Fruit fly (Drosophila melanogaster) whole organism, embryonic: ENCODE data around the gene H2.0.
A peak's percentile ranks its signal among the peaks of the same experiment; 100 is the strongest.

Experiments
- Ada2b ChIP-seq: fragments of 200-800 bp; sonication (Bioruptor generic); IDR thresholded peaks from 2 replicates; pipeline ENCODE4 v1.3.6; 2022; ENCODE audit warnings: missing biosample characterization, missing genetic modification characterization
- CG1233 ChIP-seq: fragments of 200-800 bp; sonication (Bioruptor generic); optimal IDR thresholded peaks from 4 replicates; lab custom pipeline; 2018; ENCODE audit warnings: missing biosample characterization, mild to moderate bottlenecking, missing genetic modification characterization
- CG14965 ChIP-seq: fragments of 200-800 bp; sonication (Bioruptor generic); optimal IDR thresholded peaks from 2 replicates; lab custom pipeline; 2016; ENCODE audit warnings: missing biosample characterization, missing genetic modification characterization, borderline replicate concordance
- CG16813 ChIP-seq: fragments of 200-800 bp; sonication (Bioruptor generic); IDR thresholded peaks from 3 replicates; pipeline ENCODE4 v1.3.6; 2022; ENCODE audit warnings: missing biosample characterization, missing genetic modification characterization; ENCODE audit not compliant: partially characterized antibody
- CG17359 ChIP-seq: fragments of 200-800 bp; sonication (Bioruptor generic); optimal IDR thresholded peaks from 3 replicates; lab custom pipeline; 2018; ENCODE audit warnings: missing biosample characterization, mild to moderate bottlenecking, missing genetic modification characterization, moderate library complexity
- CG17612 ChIP-seq: fragments of 200-800 bp; sonication (Bioruptor generic); IDR thresholded peaks from 2 replicates; pipeline ENCODE4 v1.3.6; 2022; ENCODE audit warnings: missing biosample characterization, missing genetic modification characterization
- CG18262 ChIP-seq: fragments of 200-800 bp; optimal IDR thresholded peaks from 3 replicates; lab custom pipeline; 2019; ENCODE audit warnings: missing biosample characterization, mild to moderate bottlenecking, missing genetic modification characterization, moderate library complexity
- CG30403 ChIP-seq: fragments of 200-800 bp; sonication (Bioruptor generic); optimal IDR thresholded peaks from 3 replicates; lab custom pipeline; 2016; ENCODE audit warnings: missing biosample characterization, missing genetic modification characterization
- CG3065 ChIP-seq: fragments of 200-800 bp; sonication (Bioruptor generic); optimal IDR thresholded peaks from 2 replicates; lab custom pipeline; 2016; ENCODE audit warnings: missing biosample characterization, missing genetic modification characterization
- CG3281 ChIP-seq: fragments of 200-800 bp; sonication (Bioruptor generic); optimal IDR thresholded peaks from 3 replicates; lab custom pipeline; 2017; ENCODE audit warnings: missing biosample characterization, mild to moderate bottlenecking, missing genetic modification characterization
- CG33213 ChIP-seq: fragments of 200-800 bp; sonication (Bioruptor generic); optimal IDR thresholded peaks from 3 replicates; lab custom pipeline; 2016; ENCODE audit warnings: missing biosample characterization, missing genetic modification characterization
- CG33557 ChIP-seq: fragments of 200-800 bp; sonication (Bioruptor generic); optimal IDR thresholded peaks from 2 replicates; lab custom pipeline; 2019; ENCODE audit warnings: missing biosample characterization, mild to moderate bottlenecking, missing genetic modification characterization, moderate library complexity
- CG4854 ChIP-seq: fragments of 200-800 bp; sonication (Bioruptor generic); optimal IDR thresholded peaks from 2 replicates; lab custom pipeline; 2016; ENCODE audit warnings: missing biosample characterization, missing genetic modification characterization, inconsistent platforms
- CG7928 ChIP-seq: fragments of 200-800 bp; sonication (Bioruptor generic); optimal IDR thresholded peaks from 2 replicates; lab custom pipeline; 2017; ENCODE audit warnings: missing biosample characterization, mild to moderate bottlenecking, missing genetic modification characterization
- CG8290 ChIP-seq, 3 experiments: fragments of 200-800 bp; sonication (Bioruptor generic); optimal IDR thresholded peaks; 2 replicates each; lab custom pipeline; 2016 to 2019; ENCODE audit warnings: missing biosample characterization in 3 of 3, missing genetic modification characterization in 3 of 3, mild to moderate bottlenecking in 2 of 3, moderate library complexity in 1 of 3
- CG9727 ChIP-seq: fragments of 200-800 bp; sonication (Bioruptor generic); optimal IDR thresholded peaks from 3 replicates; lab custom pipeline; 2017; ENCODE audit warnings: missing biosample characterization, mild to moderate bottlenecking, missing genetic modification characterization
- CG9817 ChIP-seq: fragments of 200-800 bp; sonication (Bioruptor generic); optimal IDR thresholded peaks from 2 replicates; lab custom pipeline; 2018; ENCODE audit warnings: missing biosample characterization, mild to moderate bottlenecking, missing genetic modification characterization, moderate library complexity
- CG9932 ChIP-seq: fragments of 200-800 bp; sonication (Bioruptor generic); IDR thresholded peaks from 2 replicates; pipeline ENCODE4 v1.3.6; 2022; ENCODE audit warnings: missing biosample characterization, missing genetic modification characterization
- CHES-1-like ChIP-seq: fragments of 200-800 bp; sonication (Bioruptor generic); optimal IDR thresholded peaks from 2 replicates; lab custom pipeline; 2016; ENCODE audit warnings: missing biosample characterization, missing genetic modification characterization
- Dek ChIP-seq: fragments of 200-800 bp; sonication (Bioruptor generic); optimal IDR thresholded peaks from 3 replicates; lab custom pipeline; 2019; ENCODE audit warnings: missing biosample characterization, mild to moderate bottlenecking, missing genetic modification characterization, moderate library complexity
- Dp ChIP-seq: fragments of 200-800 bp; sonication (Bioruptor generic); optimal IDR thresholded peaks from 2 replicates; lab custom pipeline; 2018; ENCODE audit warnings: missing biosample characterization, mild to moderate bottlenecking, missing genetic modification characterization, moderate library complexity
- Dref ChIP-seq: fragments of 200-800 bp; sonication (Bioruptor generic); IDR thresholded peaks from 2 replicates; pipeline ENCODE4 v1.3.6; 2022; ENCODE audit warnings: missing biosample characterization, missing genetic modification characterization
- E2f1 ChIP-seq: fragments of 200-800 bp; sonication (Bioruptor generic); IDR thresholded peaks from 2 replicates; pipeline ENCODE4 v1.3.6; 2022; ENCODE audit warnings: missing biosample characterization, missing genetic modification characterization
- E2f2 ChIP-seq: fragments of 200-800 bp; sonication (Bioruptor generic); IDR thresholded peaks from 2 replicates; pipeline ENCODE4 v1.3.6; 2022; ENCODE audit warnings: missing biosample characterization, missing genetic modification characterization
- HHEX ChIP-seq: fragments of 200-800 bp; sonication (Bioruptor generic); optimal IDR thresholded peaks from 3 replicates; lab custom pipeline; 2017; ENCODE audit warnings: missing biosample characterization, mild to moderate bottlenecking, missing genetic modification characterization, missing genetic modification reagents
- HLH54F ChIP-seq: fragments of 200-800 bp; sonication (Bioruptor generic); optimal IDR thresholded peaks from 3 replicates; lab custom pipeline; 2016; ENCODE audit warnings: missing biosample characterization, missing genetic modification characterization
- Hsf ChIP-seq: fragments of 200-800 bp; sonication (Bioruptor generic); optimal IDR thresholded peaks from 3 replicates; lab custom pipeline; 2016; ENCODE audit warnings: missing biosample characterization, missing genetic modification characterization
- MBD-R2 ChIP-seq: fragments of 200-800 bp; sonication (Bioruptor generic); IDR thresholded peaks from 2 replicates; pipeline ENCODE4 v1.3.6; 2022; ENCODE audit warnings: missing biosample characterization, missing genetic modification characterization
- MESR4 ChIP-seq: fragments of 200-800 bp; sonication (Bioruptor generic); optimal IDR thresholded peaks from 2 replicates; lab custom pipeline; 2018; ENCODE audit warnings: missing biosample characterization, mild to moderate bottlenecking, missing genetic modification characterization, moderate library complexity
- MTF-1 ChIP-seq: fragments of 200-800 bp; sonication (Bioruptor generic); optimal IDR thresholded peaks from 2 replicates; lab custom pipeline; 2018; ENCODE audit warnings: missing biosample characterization, mild to moderate bottlenecking, missing genetic modification characterization, borderline replicate concordance
- NfI ChIP-seq: fragments of 200-800 bp; sonication (Bioruptor generic); optimal IDR thresholded peaks from 3 replicates; lab custom pipeline; 2018; ENCODE audit warnings: missing biosample characterization, mild to moderate bottlenecking, missing genetic modification characterization, moderate library complexity
- Side ChIP-seq: fragments of 200-800 bp; sonication (Bioruptor generic); optimal IDR thresholded peaks from 2 replicates; lab custom pipeline; 2016; ENCODE audit warnings: missing biosample characterization, missing genetic modification characterization
- Ssrp ChIP-seq: fragments of 200-800 bp; sonication (Bioruptor generic); optimal IDR thresholded peaks from 2 replicates; lab custom pipeline; 2018; ENCODE audit warnings: missing biosample characterization, mild to moderate bottlenecking, missing genetic modification characterization, moderate library complexity
- Trl ChIP-seq, 3 experiments: fragments of >200 bp in 2 of 3; fragments of 200-800 bp in 1 of 3; sonication (Bioruptor generic) in 1 of 3; optimal IDR thresholded peaks; 2 replicates in 1 of 3; 3 replicates in 2 of 3; lab custom pipeline; 2016 to 2017; ENCODE audit warnings: missing biosample characterization in 1 of 3, missing genetic modification characterization in 1 of 3
- ab ChIP-seq: fragments of 200-800 bp; sonication (Bioruptor generic); optimal IDR thresholded peaks from 2 replicates; lab custom pipeline; 2016; ENCODE audit warnings: missing biosample characterization, missing genetic modification characterization
- bcd ChIP-seq: fragments of 200-800 bp; sonication (Bioruptor generic); optimal IDR thresholded peaks from 2 replicates; lab custom pipeline; 2017; ENCODE audit warnings: missing biosample characterization, mild to moderate bottlenecking, missing genetic modification characterization
- bowl ChIP-seq: fragments of 200-800 bp; sonication (Bioruptor generic); IDR thresholded peaks from 2 replicates; pipeline ENCODE4 v1.3.6; 2022; ENCODE audit warnings: missing biosample characterization, missing genetic modification characterization
- bsh ChIP-seq, 2 experiments: fragments of 200-800 bp; sonication (Bioruptor generic); optimal IDR thresholded peaks; 2 replicates each; lab custom pipeline; 2017 to 2018; ENCODE audit warnings: mild to moderate bottlenecking in 2 of 2, missing biosample characterization in 2 of 2, missing genetic modification characterization in 2 of 2, moderate library complexity in 1 of 2
- ftz-f1 ChIP-seq: fragments of 200-800 bp; sonication (Bioruptor generic); optimal IDR thresholded peaks from 2 replicates; lab custom pipeline; 2016; ENCODE audit warnings: missing biosample characterization, missing genetic modification characterization
- gce ChIP-seq: fragments of 200-800 bp; sonication (Bioruptor generic); IDR thresholded peaks from 3 replicates; pipeline ENCODE4 v1.3.6; 2022; ENCODE audit warnings: missing biosample characterization, missing genetic modification characterization
- her ChIP-seq: fragments of 200-800 bp; sonication (Bioruptor generic); optimal IDR thresholded peaks from 2 replicates; lab custom pipeline; 2016; ENCODE audit warnings: missing biosample characterization, missing genetic modification characterization
- lov ChIP-seq, 2 experiments: fragments of 200-800 bp in 1 of 2; fragments of >200 bp in 1 of 2; sonication (Bioruptor generic) in 1 of 2; IDR thresholded peaks in 1 of 2; optimal IDR thresholded peaks in 1 of 2; 2 replicates in 1 of 2; 3 replicates in 1 of 2; pipeline versions ENCODE4 v1.3.6 to Lab custom; 2017 to 2022; ENCODE audit warnings: missing biosample characterization in 1 of 2, missing genetic modification characterization in 1 of 2
- mam ChIP-seq: fragments of 200-800 bp; sonication (Bioruptor generic); optimal IDR thresholded peaks from 3 replicates; lab custom pipeline; 2016; ENCODE audit warnings: missing biosample characterization, missing genetic modification characterization
- schlank ChIP-seq: fragments of 200-800 bp; sonication (Bioruptor generic); optimal IDR thresholded peaks from 2 replicates; lab custom pipeline; 2018; ENCODE audit warnings: missing biosample characterization, mild to moderate bottlenecking, missing genetic modification characterization
- sd ChIP-seq: fragments of 200-800 bp; sonication (Bioruptor generic); optimal IDR thresholded peaks from 3 replicates; lab custom pipeline; 2018; ENCODE audit warnings: missing biosample characterization, mild to moderate bottlenecking, missing genetic modification characterization, moderate library complexity
- sug ChIP-seq: fragments of 200-800 bp; optimal IDR thresholded peaks from 2 replicates; lab custom pipeline; 2019; ENCODE audit warnings: missing biosample characterization, mild to moderate bottlenecking, missing genetic modification characterization, moderate library complexity
- tup ChIP-seq: fragments of 200-800 bp; sonication (Bioruptor generic); optimal IDR thresholded peaks from 2 replicates; lab custom pipeline; 2016; ENCODE audit warnings: missing biosample characterization, mild to moderate bottlenecking, missing genetic modification characterization, moderate library complexity

H2.0 gene

dm6 chr2L:6045972-6046718 lies 26.9 kb upstream of the H2.0 start, which contains the start of gene Pfas (continued):
- TF ChIP-seq CG14965 (GFP tag; lab: Kevin White, UChicago) (no peak), mam (GFP tag; lab: Kevin White, UChicago) (peak; percentile 67), CG9727 (GFP tag; lab: Kevin White, UChicago) (peak; percentile 62), bcd (GFP tag; lab: Kevin White, UChicago) (peak; percentile 40), MTF-1 (GFP tag; lab: Kevin White, UChicago) (peak; percentile 26), CG30403 (GFP tag; lab: Kevin White, UChicago) (peak; percentile 66), CHES-1-like (GFP tag; lab: Kevin White, UChicago) (peak; percentile 72), CG17612 (GFP tag; lab: Robert Waterston, UW) (no peak), bowl (GFP tag; lab: Robert Waterston, UW) (no peak), Dref (GFP tag; lab: Robert Waterston, UW) (no peak), CG8290 (GFP tag; optimal IDR thresholded peaks at IDR 0.05; lab: Kevin White, UChicago) (no peak), CG8290 (tag; optimal IDR thresholded peaks at IDR 0.05; lab: Kevin White, UChicago) (peak in 1 of 2 experiments; percentile 89), ftz-f1 (GFP tag; lab: Kevin White, UChicago) (peak; percentile 65), CG9817 (tag; lab: Kevin White, UChicago) (peak; percentile 31), sug (tag; lab: Kevin White, UChicago) (peak; percentile 68), CG3281 (GFP tag; lab: Kevin White, UChicago) (peak; percentile 73), HHEX (GFP tag; lab: Kevin White, UChicago) (peak; percentile 27), CG33213 (GFP tag; lab: Kevin White, UChicago) (peak; percentile 37), gce (GFP tag; lab: Robert Waterston, UW) (0 out of 3 replicates have a peak, but pooled peaks have one; percentile 30), NfI (peak; percentile 63), Ssrp (no peak), Trl (optimal IDR thresholded peaks at IDR 0.05; lab: Kevin White, UChicago) (no peak), Trl (GFP tag; optimal IDR thresholded peaks at IDR 0.05; lab: Kevin White, UChicago) (peak; percentile 52), CG16813 (no peak), MBD-R2 (GFP tag; lab: Robert Waterston, UW) (peak; percentile 37), E2f2 (GFP tag; lab: Robert Waterston, UW) (peak; percentile 82), Hsf (GFP tag; lab: Kevin White, UChicago) (peak; percentile 45), CG33557 (GFP tag; lab: Kevin White, UChicago) (no peak), CG3065 (GFP tag; lab: Kevin White, UChicago) (no peak), sd (tag; lab: Kevin White, UChicago) (peak; percentile 90), HLH54F (peak; percentile 72), Dek (tag; lab: Kevin White, UChicago) (peak; percentile 73), CG9932 (GFP tag; lab: Robert Waterston, UW) (peak; percentile 68), her (GFP tag; lab: Kevin White, UChicago) (peak; percentile 72), schlank (tag; lab: Kevin White, UChicago) (peak; percentile 45), CG7928 (peak; percentile 10), lov (optimal IDR thresholded peaks at IDR 0.05; lab: Kevin White, UChicago) (no peak), lov (GFP tag; IDR thresholded peaks at IDR 0.05; lab: Robert Waterston, UW) (no peak), CG17359 (tag; lab: Kevin White, UChicago) (peak; percentile 22), tup (peak; percentile 18), Dp (GFP tag; lab: Kevin White, UChicago) (peak; percentile 81), Ada2b (GFP tag; lab: Robert Waterston, UW) (peak; percentile 39; the same call in 1 of the 2 replicates), Side (GFP tag; lab: Kevin White, UChicago) (peak; percentile 50), CG18262 (tag; lab: Kevin White, UChicago) (peak; percentile 33), CG1233 (peak; percentile 54), CG4854 (GFP tag; lab: Kevin White, UChicago) (peak; percentile 46), E2f1 (peak; percentile 22; the same call in 1 of the 2 replicates), ab (GFP tag; lab: Kevin White, UChicago) (no peak), MESR4 (peak; percentile 25), bsh (GFP tag; optimal IDR thresholded peaks at IDR 0.05; lab: Kevin White, UChicago) (peak in 1 of 2 experiments; percentile 45)
